Worm (Caenorhabditis elegans): ENCODE data around the gene znf-782.

- TF ChIP-seq hmg-4 (GFP tag; optimal IDR thresholded peaks at IDR 0.05) (no peak), ama-1 (optimal IDR thresholded peaks at IDR 0.05) (no peak), flt-1 (GFP tag; IDR thresholded peaks at IDR 0.05) (no peak), hmbx-1 (tag; optimal IDR thresholded peaks at IDR 0.05) (no peak), scrt-1 (GFP tag; IDR thresholded peaks at IDR 0.05) (no peak), aly-1 (tag; optimal IDR thresholded peaks at IDR 0.05) (no peak), ets-7 (tag; optimal IDR thresholded peaks at IDR 0.05) (no peak), sea-1 (GFP tag; conservative IDR thresholded peaks at IDR 0.05) (no peak), tbx-37 (GFP tag; conservative IDR thresholded peaks at IDR 0.05) (no peak)
Measured at ce11 chrIV:1104518-1104917, 37.2 kb upstream of the znf-782 start, which contains the start of the genes C44B12.9 and C44B12.3.
